Worm (Caenorhabditis elegans): ENCODE data around the gene pkc-3.

The pkc-3 gene

ce11 chrII:5358137-5358745 is 21.6 kb upstream of the pkc-3 start, which contains the start of the genes F09E5.11 and bmy-1 (continued):
- TF ChIP-seq ceh-22 (tag; optimal IDR thresholded peaks at IDR 0.05) = no peak
- TF ChIP-seq hlh-15 (tag; optimal IDR thresholded peaks at IDR 0.05) = peak; percentile 27
- TF ChIP-seq ref-2 (tag; optimal IDR thresholded peaks at IDR 0.05) = peak; percentile 86
- TF ChIP-seq Y22D7AL.16 (tag; optimal IDR thresholded peaks at IDR 0.05) = no peak
- no peak for TF ChIP-seq dve-1 (tag; optimal IDR thresholded peaks at IDR 0.05)
- TF ChIP-seq tbx-7 (tag; optimal IDR thresholded peaks at IDR 0.05) = peak; percentile 87
- TF ChIP-seq ets-4 (tag; optimal IDR thresholded peaks at IDR 0.05) = peak; percentile 94
- TF ChIP-seq pha-2 (tag; optimal IDR thresholded peaks at IDR 0.05) = no peak
- peak; percentile 43 for TF ChIP-seq ahr-1 (tag; optimal IDR thresholded peaks at IDR 0.05)
- TF ChIP-seq rnt-1 (tag; optimal IDR thresholded peaks at IDR 0.05) = peak; percentile 70
- peak; percentile 64 for TF ChIP-seq madf-2 (tag; optimal IDR thresholded peaks at IDR 0.05)
- TF ChIP-seq hlh-13 (GFP tag; optimal IDR thresholded peaks at IDR 0.05) = peak; percentile 61
- peak; percentile 40 for TF ChIP-seq sdc-2 (tag; optimal IDR thresholded peaks at IDR 0.05)
- no peak for TF ChIP-seq pat-9 (tag; optimal IDR thresholded peaks at IDR 0.05)
- TF ChIP-seq unc-42 (tag; optimal IDR thresholded peaks at IDR 0.05) = peak; percentile 46
- no peak for TF ChIP-seq pax-1 (tag; optimal IDR thresholded peaks at IDR 0.05)
- no peak for TF ChIP-seq elt-4 (tag; optimal IDR thresholded peaks at IDR 0.05)
- TF ChIP-seq nhr-11 (tag; optimal IDR thresholded peaks at IDR 0.05) = no peak
- no peak for TF ChIP-seq ama-1 (optimal IDR thresholded peaks at IDR 0.05)
- no peak for TF ChIP-seq K02D7.2 (tag; optimal IDR thresholded peaks at IDR 0.05)
- no peak for TF ChIP-seq pha-4 (tag; optimal IDR thresholded peaks at IDR 0.05)
- no peak for TF ChIP-seq ceh-6 (GFP tag; optimal IDR thresholded peaks at IDR 0.05)
- peak; percentile 55 for TF ChIP-seq ceh-18 (tag; optimal IDR thresholded peaks at IDR 0.05)
- TF ChIP-seq zip-5 (tag; optimal IDR thresholded peaks at IDR 0.05) = peak; percentile 77
- peak; percentile 20 for TF ChIP-seq syd-9 (tag; optimal IDR thresholded peaks at IDR 0.05)
- no peak for TF ChIP-seq T23F11.4 (GFP tag; optimal IDR thresholded peaks at IDR 0.05)
- peak; percentile 27 for TF ChIP-seq F13H6.1 (tag; optimal IDR thresholded peaks at IDR 0.05)
- no peak for TF ChIP-seq K09A11.1 (tag; optimal IDR thresholded peaks at IDR 0.05; ENCODE audit: insufficient read depth)
- no peak for TF ChIP-seq C38D4.7 (GFP tag; optimal IDR thresholded peaks at IDR 0.05)
- TF ChIP-seq lim-6 (tag; optimal IDR thresholded peaks at IDR 0.05) = peak; percentile 85
- peak; percentile 67 for TF ChIP-seq fkh-6 (tag; optimal IDR thresholded peaks at IDR 0.05)
- TF ChIP-seq ceh-34 (tag; optimal IDR thresholded peaks at IDR 0.05) = peak; percentile 62
- TF ChIP-seq tbx-2 (tag; optimal IDR thresholded peaks at IDR 0.05) = peak; percentile 97
- TF ChIP-seq dmd-4 (tag; optimal IDR thresholded peaks at IDR 0.05; ENCODE audit: borderline replicate concordance) = peak; percentile 49
- no peak for TF ChIP-seq ceh-9 (tag; optimal IDR thresholded peaks at IDR 0.05)
- peak; percentile 63 for TF ChIP-seq hlh-8 (tag; optimal IDR thresholded peaks at IDR 0.05)
- no peak for TF ChIP-seq sox-2 (GFP tag; IDR thresholded peaks at IDR 0.05)
- TF ChIP-seq pag-3 (tag; optimal IDR thresholded peaks at IDR 0.05; ENCODE audit: borderline replicate concordance) = no peak
- TF ChIP-seq hlh-30 (tag; optimal IDR thresholded peaks at IDR 0.05; ENCODE audit: insufficient read depth) = no peak
- TF ChIP-seq mec-3 (tag; optimal IDR thresholded peaks at IDR 0.05; ENCODE audit: borderline replicate concordance) = peak; percentile 85
- TF ChIP-seq eyg-1 (tag; optimal IDR thresholded peaks at IDR 0.05) = no peak

DNA sequence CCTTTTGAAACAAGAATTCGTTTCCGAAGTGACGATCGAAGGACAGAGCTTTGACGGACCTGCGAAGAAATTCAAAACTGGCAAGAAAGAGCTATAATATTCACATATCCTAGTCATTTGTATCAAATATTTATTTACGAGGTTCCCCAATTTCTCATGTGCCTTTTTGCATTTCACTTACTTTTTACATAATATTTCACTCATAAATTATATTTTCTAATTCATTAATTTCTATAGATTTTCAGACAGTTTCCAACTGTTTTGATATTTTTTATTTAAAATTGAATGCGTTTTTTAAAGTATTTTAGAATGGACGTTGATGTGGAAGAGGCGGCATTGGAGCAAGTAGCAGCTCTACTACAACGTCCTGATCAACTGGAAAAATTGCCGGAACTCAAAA is 20.6 kb upstream of the pkc-3 start, which contains the start of gene sec-6:
sec-6 (plus strand) TSS at position 301 of the 400 bp plus-strand sequence.
- TF ChIP-seq hlh-13 (GFP tag; optimal IDR thresholded peaks at IDR 0.05) (no peak), pag-3 (tag; optimal IDR thresholded peaks at IDR 0.05; ENCODE audit: borderline replicate concordance) (no peak), ceh-9 (tag; optimal IDR thresholded peaks at IDR 0.05) (no peak), syd-9 (tag; optimal IDR thresholded peaks at IDR 0.05) (no peak), unc-3 (GFP tag; conservative IDR thresholded peaks at IDR 0.05) (no peak), unc-3 (tag; optimal IDR thresholded peaks at IDR 0.05) (no peak), che-1 (tag; optimal IDR thresholded peaks at IDR 0.05) (no peak), unc-86 (tag; optimal IDR thresholded peaks at IDR 0.05) (no peak), fax-1 (tag; optimal IDR thresholded peaks at IDR 0.05) (no peak), ttx-3 (tag; optimal IDR thresholded peaks at IDR 0.05) (no peak), ceh-2 (tag; optimal IDR thresholded peaks at IDR 0.05) (no peak)

Data from whole organism, late embryonic.